Fruit fly (Drosophila melanogaster) whole organism, prepupa: ENCODE data around the gene CG45095.
A peak's percentile ranks its signal among the peaks of the same experiment; 100 is the strongest.

Experiments
- Blimp-1 ChIP-seq: fragments of 200-800 bp; sonication (Bioruptor generic); optimal IDR thresholded peaks from 3 replicates; lab custom pipeline; 2017; ENCODE audit warnings: missing biosample characterization, missing genetic modification characterization, mild to moderate bottlenecking, moderate library complexity, missing genetic modification reagents
- CG10631 ChIP-seq: fragments of 200-800 bp; sonication (Bioruptor generic); optimal IDR thresholded peaks from 2 replicates; lab custom pipeline; 2016; ENCODE audit warnings: missing biosample characterization, missing genetic modification characterization
- CG10669 ChIP-seq: fragments of 200-800 bp; sonication (Bioruptor generic); optimal IDR thresholded peaks from 3 replicates; lab custom pipeline; 2018; ENCODE audit warnings: missing biosample characterization, mild to moderate bottlenecking, missing genetic modification characterization, moderate library complexity
- CG11294 ChIP-seq: fragments of 200-800 bp; sonication (Bioruptor generic); IDR thresholded peaks from 2 replicates; pipeline ENCODE4 v1.3.6; 2022; ENCODE audit warnings: missing biosample characterization, missing genetic modification characterization
- CG11762 ChIP-seq: fragments of 200-800 bp; sonication (Bioruptor generic); optimal IDR thresholded peaks from 3 replicates; lab custom pipeline; 2016; ENCODE audit warnings: missing biosample characterization, missing genetic modification characterization; ENCODE audit not compliant: insufficient read depth
- CG11902 ChIP-seq: fragments of 200-800 bp; sonication (Bioruptor generic); optimal IDR thresholded peaks from 3 replicates; lab custom pipeline; 2016; ENCODE audit warnings: missing biosample characterization, missing genetic modification characterization
- CG15336 ChIP-seq: fragments of 200-800 bp; sonication (Bioruptor generic); IDR thresholded peaks from 2 replicates; pipeline ENCODE4 v1.3.6; 2022; ENCODE audit warnings: missing biosample characterization, missing genetic modification characterization
- CG1621 ChIP-seq: fragments of 200-800 bp; sonication (Bioruptor generic); optimal IDR thresholded peaks from 3 replicates; lab custom pipeline; 2018; ENCODE audit warnings: missing biosample characterization, mild to moderate bottlenecking, missing genetic modification characterization
- CG16779 ChIP-seq: fragments of 200-800 bp; sonication (Bioruptor generic); optimal IDR thresholded peaks from 3 replicates; lab custom pipeline; 2017; ENCODE audit warnings: missing biosample characterization, mild to moderate bottlenecking, missing genetic modification characterization
- CG3032 ChIP-seq: fragments of 200-800 bp; optimal IDR thresholded peaks from 2 replicates; lab custom pipeline; 2019; ENCODE audit warnings: missing biosample characterization, mild to moderate bottlenecking, missing genetic modification characterization, moderate library complexity
- CG31627 ChIP-seq: fragments of 200-800 bp; sonication (Bioruptor generic); optimal IDR thresholded peaks from 3 replicates; lab custom pipeline; 2016; ENCODE audit warnings: missing biosample characterization, missing genetic modification characterization
- CG32006 ChIP-seq: fragments of 200-800 bp; sonication (Bioruptor generic); optimal IDR thresholded peaks from 3 replicates; lab custom pipeline; 2017; ENCODE audit warnings: missing biosample characterization, mild to moderate bottlenecking, missing genetic modification characterization
- CG6163 ChIP-seq: fragments of 200-800 bp; sonication (Bioruptor generic); IDR thresholded peaks from 3 replicates; pipeline ENCODE4 v1.3.6; 2022; ENCODE audit warnings: missing biosample characterization, missing genetic modification characterization
- CG7368 ChIP-seq: fragments of 200-800 bp; sonication (Bioruptor generic); optimal IDR thresholded peaks from 3 replicates; lab custom pipeline; 2016; ENCODE audit warnings: missing biosample characterization, missing genetic modification characterization
- CG8119 ChIP-seq: fragments of 200-800 bp; sonication (Bioruptor generic); IDR thresholded peaks from 3 replicates; pipeline ENCODE4 v1.3.6; 2022; ENCODE audit warnings: missing biosample characterization, missing genetic modification characterization
- CG8319 ChIP-seq: fragments of 200-800 bp; sonication (Bioruptor generic); optimal IDR thresholded peaks from 3 replicates; lab custom pipeline; 2016; ENCODE audit warnings: missing biosample characterization, missing genetic modification characterization
- CG8632 ChIP-seq: fragments of 200-800 bp; sonication (Bioruptor generic); optimal IDR thresholded peaks from 3 replicates; lab custom pipeline; 2016; ENCODE audit warnings: missing biosample characterization, missing genetic modification characterization
- CG9139 ChIP-seq: fragments of 200-800 bp; sonication (Bioruptor generic); optimal IDR thresholded peaks from 3 replicates; lab custom pipeline; 2017; ENCODE audit warnings: missing biosample characterization, mild to moderate bottlenecking, missing genetic modification characterization
- Eip93F ChIP-seq: fragments of 200-800 bp; sonication (Bioruptor generic); optimal IDR thresholded peaks from 2 replicates; lab custom pipeline; 2016; ENCODE audit warnings: missing biosample characterization, mild to moderate bottlenecking, missing genetic modification characterization
- Ets21C ChIP-seq: fragments of 200-800 bp; sonication (Bioruptor generic); optimal IDR thresholded peaks from 3 replicates; lab custom pipeline; 2016; ENCODE audit warnings: missing biosample characterization, missing genetic modification characterization
- Ets96B ChIP-seq: fragments of 200-800 bp; optimal IDR thresholded peaks from 2 replicates; lab custom pipeline; 2019; ENCODE audit warnings: missing biosample characterization, mild to moderate bottlenecking, missing genetic modification characterization, moderate library complexity
- Gug ChIP-seq: fragments of 200-800 bp; sonication (Bioruptor generic); IDR thresholded peaks from 2 replicates; pipeline ENCODE4 v1.3.6; 2022; ENCODE audit warnings: missing biosample characterization, missing genetic modification characterization
- Hr38 ChIP-seq: sonication (Bioruptor generic); optimal IDR thresholded peaks from 2 replicates; lab custom pipeline; 2016; ENCODE audit warnings: missing biosample characterization, missing genetic modification characterization
- Met ChIP-seq: fragments of 200-800 bp; sonication (Bioruptor generic); optimal IDR thresholded peaks from 3 replicates; lab custom pipeline; 2016; ENCODE audit warnings: missing biosample characterization, missing genetic modification characterization
- OdsH ChIP-seq: fragments of 200-800 bp; sonication (Bioruptor generic); optimal IDR thresholded peaks from 3 replicates; lab custom pipeline; 2016; ENCODE audit warnings: missing biosample characterization, missing genetic modification characterization
- Smox ChIP-seq: fragments of 200-800 bp; sonication (Bioruptor generic); optimal IDR thresholded peaks from 3 replicates; lab custom pipeline; 2016; ENCODE audit warnings: missing biosample characterization, missing genetic modification characterization
- Sox102F ChIP-seq: fragments of 200-800 bp; sonication (Bioruptor generic); optimal IDR thresholded peaks from 2 replicates; lab custom pipeline; 2016; ENCODE audit warnings: missing biosample characterization, mild to moderate bottlenecking, missing genetic modification characterization
- Sox15 ChIP-seq: fragments of 200-800 bp; sonication (Bioruptor generic); optimal IDR thresholded peaks from 3 replicates; lab custom pipeline; 2016; ENCODE audit warnings: missing biosample characterization, missing genetic modification characterization
- achi ChIP-seq: fragments of 200-800 bp; sonication (Bioruptor generic); optimal IDR thresholded peaks from 3 replicates; lab custom pipeline; 2016; ENCODE audit warnings: missing biosample characterization, missing genetic modification characterization
- cyc ChIP-seq: fragments of 200-800 bp; sonication (Bioruptor generic); optimal IDR thresholded peaks from 3 replicates; lab custom pipeline; 2016; ENCODE audit warnings: missing biosample characterization, missing genetic modification characterization
- esn ChIP-seq: fragments of 200-800 bp; sonication (Bioruptor generic); optimal IDR thresholded peaks from 2 replicates; lab custom pipeline; 2016; ENCODE audit warnings: missing biosample characterization, mild to moderate bottlenecking, missing genetic modification characterization, moderate library complexity
- fd85E ChIP-seq: fragments of 200-800 bp; sonication (Bioruptor generic); optimal IDR thresholded peaks from 3 replicates; lab custom pipeline; 2016; ENCODE audit warnings: missing biosample characterization, missing genetic modification characterization
- fkh ChIP-seq: fragments of 200-800 bp; sonication (Bioruptor generic); optimal IDR thresholded peaks from 3 replicates; lab custom pipeline; 2017; ENCODE audit warnings: missing biosample characterization, mild to moderate bottlenecking, missing genetic modification characterization, moderate library complexity
- lz ChIP-seq: fragments of 200-800 bp; sonication (Bioruptor generic); optimal IDR thresholded peaks from 3 replicates; lab custom pipeline; 2016; ENCODE audit warnings: missing biosample characterization, missing genetic modification characterization
- spab ChIP-seq: fragments of 200-800 bp; sonication (Bioruptor generic); optimal IDR thresholded peaks from 2 replicates; lab custom pipeline; 2017; ENCODE audit warnings: missing biosample characterization, mild to moderate bottlenecking, missing genetic modification characterization, missing genetic modification reagents
- svp ChIP-seq: fragments of 200-800 bp; sonication (Bioruptor generic); peaks from one replicate; lab custom pipeline; 2016; ENCODE audit warnings: missing biosample characterization, missing genetic modification characterization
- topi ChIP-seq: fragments of 200-800 bp; sonication (Bioruptor generic); optimal IDR thresholded peaks from 3 replicates; lab custom pipeline; 2016; ENCODE audit warnings: missing biosample characterization, missing genetic modification characterization
- vri ChIP-seq: fragments of 200-800 bp; sonication (Bioruptor generic); optimal IDR thresholded peaks from 3 replicates; lab custom pipeline; 2016; ENCODE audit warnings: missing biosample characterization, mild to moderate bottlenecking, missing genetic modification characterization

CG45095 gene

DNA sequence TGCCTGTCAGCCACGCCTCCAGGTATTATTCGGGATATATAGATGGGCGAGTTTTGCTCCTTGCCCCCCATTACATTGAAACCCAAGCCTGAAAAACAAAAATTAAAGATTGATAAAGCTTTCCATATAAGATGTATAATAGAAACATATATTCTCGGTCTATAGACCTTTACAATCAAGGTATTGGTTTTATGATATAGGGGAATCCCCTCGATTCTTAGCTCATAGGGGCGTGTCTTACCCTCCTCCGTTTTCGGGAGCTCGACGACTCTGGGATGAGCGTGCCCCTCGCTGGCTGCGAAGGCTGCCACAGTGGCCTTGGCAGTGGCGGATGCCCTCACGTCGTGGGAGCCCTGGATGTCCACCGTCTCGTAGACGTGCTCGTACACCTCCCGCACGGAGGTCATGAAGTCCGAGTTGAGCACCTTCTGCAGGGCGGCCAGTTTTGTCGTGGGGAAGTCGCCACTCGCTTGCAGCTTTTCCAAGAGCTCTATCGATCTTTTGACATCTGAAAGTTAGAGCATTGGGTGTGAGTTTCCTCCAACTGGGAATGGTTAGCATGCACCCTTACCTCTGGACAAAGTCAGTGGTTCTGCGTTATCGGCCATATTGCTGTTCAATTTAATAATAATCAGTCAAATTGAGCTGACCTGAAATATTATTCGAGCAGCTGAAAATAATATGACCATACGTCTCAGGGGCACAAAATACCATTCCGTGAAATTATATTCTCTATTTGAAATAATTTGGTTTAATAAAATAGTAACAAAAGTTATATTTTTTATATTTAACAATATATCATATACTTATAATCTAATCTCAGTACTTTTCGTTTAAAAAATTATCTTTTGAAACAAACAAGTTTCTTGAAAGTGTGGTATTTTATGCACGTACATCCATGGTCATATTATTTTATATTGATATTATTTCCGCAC, 37.2 kb upstream of the CG45095 start, which contains the start of the genes veli and PQBP1:
Gene veli (minus strand): TSS at position 685 of the 935 bp plus-strand sequence.
Gene PQBP1 (plus strand): TSS at position 885 of the 935 bp plus-strand sequence.
- TF ChIP-seq fkh (peak; percentile 45), Smox (GFP tag; lab: Kevin White, UChicago) (no peak)

DNA sequence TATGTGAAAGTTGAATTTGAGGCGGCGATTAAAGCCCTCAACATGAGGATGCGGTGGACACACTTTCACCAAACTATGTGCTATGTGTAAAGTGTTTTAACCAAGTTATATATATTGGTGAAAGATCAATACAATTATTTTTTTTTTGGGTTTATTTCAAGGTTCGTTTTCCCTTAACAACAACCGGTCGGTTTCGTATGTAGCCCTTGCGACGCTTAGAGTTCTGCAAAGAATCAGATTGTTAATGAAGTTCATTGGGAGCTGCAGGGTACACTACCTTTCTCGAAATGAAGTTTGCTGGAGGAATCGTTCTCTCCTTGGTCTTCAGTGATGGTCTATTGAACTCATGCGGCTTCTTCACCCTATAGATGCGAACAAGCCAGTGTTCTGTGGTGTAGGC, 35.5 kb upstream of the CG45095 start:
- TF ChIP-seq CG8632 (GFP tag; lab: Kevin White, UChicago) (no peak), OdsH (GFP tag; lab: Kevin White, UChicago) (no peak), CG15336 (GFP tag; lab: Robert Waterston, UW) (no peak), vri (GFP tag; lab: Kevin White, UChicago) (no peak), CG6163 (GFP tag; lab: Robert Waterston, UW) (no peak), Blimp-1 (GFP tag; lab: Kevin White, UChicago) (no peak), topi (no peak), CG11762 (no peak), spab (no peak), CG3032 (tag; lab: Kevin White, UChicago) (no peak), Eip93F (GFP tag; lab: Kevin White, UChicago) (no peak), achi (GFP tag; lab: Kevin White, UChicago) (no peak), Sox102F (GFP tag; lab: Kevin White, UChicago) (no peak)

DNA sequence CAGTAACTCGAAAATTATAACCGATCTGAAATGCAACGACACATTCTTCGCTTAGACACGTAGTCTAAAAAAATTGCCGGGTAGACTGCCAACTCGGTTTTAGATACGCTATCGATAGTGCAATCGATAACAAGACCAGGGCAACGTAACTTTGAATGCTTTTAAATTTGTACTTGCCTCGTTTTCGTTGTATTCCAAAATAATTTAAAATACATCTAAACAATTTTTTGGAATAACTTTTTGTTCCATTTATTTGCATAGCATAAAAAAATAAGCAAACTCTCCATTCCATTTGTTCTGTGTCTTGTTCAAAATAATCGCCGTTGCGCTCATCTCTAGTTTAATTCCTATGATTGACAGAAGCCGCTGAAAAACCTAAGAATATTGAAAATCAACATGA, 32.8 kb upstream of the CG45095 start, which contains the start of the genes Stt3B and CG11839:
Gene Stt3B (minus strand): TSS at position 69 of the 400 bp plus-strand sequence.
Gene CG11839 (plus strand): TSS at position 359 of the 400 bp plus-strand sequence.
- peak; percentile 81 for TF ChIP-seq lz
- TF ChIP-seq fkh: peak; percentile 64
- TF ChIP-seq Ets21C (GFP tag; lab: Kevin White, UChicago): no peak
- peak; percentile 43 for TF ChIP-seq CG8632 (GFP tag; lab: Kevin White, UChicago)
- TF ChIP-seq Sox15 (GFP tag; lab: Kevin White, UChicago): peak; percentile 42
- TF ChIP-seq CG1621 (tag; lab: Kevin White, UChicago): peak; percentile 73
- TF ChIP-seq Hr38: peak; percentile 10
- peak; percentile 67 for TF ChIP-seq CG3032 (tag; lab: Kevin White, UChicago)
- peak; percentile 72 for TF ChIP-seq CG10631 (GFP tag; lab: Kevin White, UChicago)
- no peak for TF ChIP-seq Met (GFP tag; lab: Kevin White, UChicago)
- TF ChIP-seq CG8119 (GFP tag; lab: Robert Waterston, UW): no peak
- TF ChIP-seq CG11902: peak; percentile 32
- peak; percentile 48; the same call in 1 of the 2 replicates for TF ChIP-seq CG15336 (GFP tag; lab: Robert Waterston, UW)
- no peak for TF ChIP-seq CG7368 (GFP tag; lab: Kevin White, UChicago)
- TF ChIP-seq CG31627: peak; percentile 85
- peak; percentile 79 for TF ChIP-seq cyc (GFP tag; lab: Kevin White, UChicago)
- peak; percentile 77 for TF ChIP-seq esn (GFP tag; lab: Kevin White, UChicago)

DNA sequence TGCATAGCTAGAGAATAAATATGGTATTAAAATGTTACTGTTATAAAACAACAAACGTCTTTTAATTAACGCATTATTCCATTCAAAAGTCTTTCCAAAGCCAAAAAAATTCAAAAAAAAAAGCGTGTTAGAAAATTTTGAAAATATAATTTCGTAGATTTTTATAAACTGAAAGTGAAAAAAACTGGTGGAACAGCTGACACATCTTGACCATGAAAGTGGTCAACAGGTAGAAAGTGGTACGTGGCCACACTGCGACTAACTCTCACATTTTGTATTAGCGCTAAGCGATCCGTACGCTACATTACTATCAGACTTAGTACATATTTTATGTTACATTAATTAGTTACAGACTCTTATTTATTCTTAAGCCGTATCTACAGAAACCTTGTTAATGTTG, 31.5 kb upstream of the CG45095 start, which contains the start of gene CG11836:
Gene CG11836 (plus strand): TSS at position 256 of the 400 bp plus-strand sequence.
- no peak for TF ChIP-seq Ets21C (GFP tag; lab: Kevin White, UChicago)
- TF ChIP-seq CG10669 (GFP tag; lab: Kevin White, UChicago): no peak
- TF ChIP-seq Blimp-1 (GFP tag; lab: Kevin White, UChicago): peak; percentile 46

DNA sequence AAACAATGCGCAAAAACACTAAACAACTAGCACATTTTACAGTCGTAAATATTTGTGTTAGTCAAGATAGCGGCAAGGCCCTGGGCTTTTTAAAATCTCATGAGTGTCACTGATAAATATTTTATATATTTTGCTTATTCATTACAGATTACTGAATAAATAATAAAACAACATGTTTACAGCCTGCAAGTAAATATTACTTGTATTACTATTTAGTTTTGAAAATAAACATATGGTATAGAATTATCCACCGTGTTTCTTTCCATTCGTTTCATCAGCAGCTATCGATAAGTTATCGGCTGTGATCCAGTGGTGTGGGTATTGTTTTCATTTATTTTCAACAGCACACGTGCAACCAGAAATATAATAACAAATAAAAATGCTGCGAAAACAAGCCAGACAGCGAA, 27.8 kb upstream of the CG45095 start, which contains the start of the genes shams and CG11920:
Gene shams (minus strand): TSS at position 50 of the 407 bp plus-strand sequence.
Gene CG11920 (plus strand): TSS at position 320 of the 407 bp plus-strand sequence.
- no peak for TF ChIP-seq CG15336 (GFP tag; lab: Robert Waterston, UW)
- TF ChIP-seq CG9139 (GFP tag; lab: Kevin White, UChicago): no peak
- TF ChIP-seq CG11294 (GFP tag; lab: Robert Waterston, UW): no peak
- no peak for TF ChIP-seq CG32006
- TF ChIP-seq CG1621 (tag; lab: Kevin White, UChicago): no peak
- TF ChIP-seq CG11762: no peak
- no peak for TF ChIP-seq Ets96B (tag; lab: Kevin White, UChicago)
- TF ChIP-seq fd85E (GFP tag; lab: Kevin White, UChicago): no peak
- no peak for TF ChIP-seq Gug (GFP tag; lab: Robert Waterston, UW)
- no peak for TF ChIP-seq spab
- no peak for TF ChIP-seq cyc (GFP tag; lab: Kevin White, UChicago)
- peak; percentile 97 for TF ChIP-seq fkh
- TF ChIP-seq Met (GFP tag; lab: Kevin White, UChicago): no peak
- TF ChIP-seq vri (GFP tag; lab: Kevin White, UChicago): no peak
- TF ChIP-seq CG8119 (GFP tag; lab: Robert Waterston, UW): no peak
- TF ChIP-seq svp (GFP tag; lab: Kevin White, UChicago): no peak
- TF ChIP-seq CG8319: no peak
- no peak for TF ChIP-seq CG10631 (GFP tag; lab: Kevin White, UChicago)
- peak; percentile 11 for TF ChIP-seq topi
- TF ChIP-seq Hr38: no peak
- TF ChIP-seq CG11902: no peak
- TF ChIP-seq CG16779: no peak
- TF ChIP-seq OdsH (GFP tag; lab: Kevin White, UChicago): peak; percentile 10
- TF ChIP-seq CG31627: no peak
